Worm (Caenorhabditis elegans): ENCODE data around the gene slc-17.8.

Gene slc-17.8

ce11 chrV:8499407-8499806, 46.0 kb downstream of the slc-17.8 start:
- no peak for TF ChIP-seq unc-62 (GFP tag; optimal IDR thresholded peaks at IDR 0.05)

ce11 chrV:8495965-8496364, 49.4 kb downstream of the slc-17.8 start:
- no peak for TF ChIP-seq unc-62 (GFP tag; optimal IDR thresholded peaks at IDR 0.05)

ce11 chrV:8495106-8495505, 50.3 kb downstream of the slc-17.8 start:
- TF ChIP-seq unc-62 (GFP tag; optimal IDR thresholded peaks at IDR 0.05), result no peak

- TF ChIP-seq unc-62 (GFP tag; optimal IDR thresholded peaks at IDR 0.05), result no peak
Measured at ce11 chrV:8494260-8494939, 51.0 kb downstream of the slc-17.8 start, which contains the start of gene pxn-1. TSS of gene pxn-1 (plus strand) at chrV:8494889.

Measured in whole organism, dauer.